Fruit fly (Drosophila melanogaster) whole organism, embryonic: ENCODE data around the gene Cog2.

Experiments
- Ada2b ChIP-seq: fragments of 200-800 bp; sonication (Bioruptor generic); IDR thresholded peaks from 2 replicates; pipeline ENCODE4 v1.3.6; 2022; ENCODE audit warnings: missing biosample characterization, missing genetic modification characterization
- Atf-2 ChIP-seq: fragments of 200-800 bp; sonication (Bioruptor generic); optimal IDR thresholded peaks from 2 replicates; lab custom pipeline; 2016; ENCODE audit warnings: missing biosample characterization, missing genetic modification characterization
- Atf6 ChIP-seq: fragments of 200-800 bp; sonication (Bioruptor generic); IDR thresholded peaks from 2 replicates; pipeline ENCODE4 v1.3.6; 2022; ENCODE audit warnings: missing biosample characterization, missing genetic modification characterization
- B-H2 ChIP-seq: fragments of 200-800 bp; sonication (Bioruptor generic); optimal IDR thresholded peaks from 2 replicates; lab custom pipeline; 2018; ENCODE audit warnings: missing biosample characterization, mild to moderate bottlenecking, missing genetic modification characterization
- CG10147 ChIP-seq: fragments of 200-800 bp; sonication (Bioruptor generic); optimal IDR thresholded peaks from 2 replicates; lab custom pipeline; 2019; ENCODE audit warnings: missing biosample characterization, mild to moderate bottlenecking, missing genetic modification characterization, moderate library complexity
- CG14050 ChIP-seq: fragments of 200-800 bp; sonication (Bioruptor generic); IDR thresholded peaks from 3 replicates; pipeline ENCODE4 v1.3.6; 2022; ENCODE audit warnings: missing biosample characterization, missing genetic modification characterization
- CG15601 ChIP-seq: fragments of 200-800 bp; sonication (Bioruptor generic); optimal IDR thresholded peaks from 3 replicates; lab custom pipeline; 2019; ENCODE audit warnings: missing biosample characterization, mild to moderate bottlenecking, missing genetic modification characterization, moderate library complexity
- CG17568 ChIP-seq: fragments of 200-800 bp; sonication (Bioruptor generic); optimal IDR thresholded peaks from 2 replicates; lab custom pipeline; 2018; ENCODE audit warnings: missing biosample characterization, mild to moderate bottlenecking, missing genetic modification characterization, moderate library complexity
- CG17802 ChIP-seq: fragments of 200-800 bp; sonication (Bioruptor generic); optimal IDR thresholded peaks from 2 replicates; lab custom pipeline; 2018; ENCODE audit warnings: missing biosample characterization, mild to moderate bottlenecking, missing genetic modification characterization, moderate library complexity
- CG1832 ChIP-seq: fragments of 200-800 bp; sonication (Bioruptor generic); optimal IDR thresholded peaks from 2 replicates; lab custom pipeline; 2017; ENCODE audit warnings: missing biosample characterization, mild to moderate bottlenecking, missing genetic modification characterization, inconsistent platforms
- CG2199 ChIP-seq: fragments of 200-800 bp; sonication (Bioruptor generic); IDR thresholded peaks from 3 replicates; pipeline ENCODE4 v1.3.6; 2022; ENCODE audit warnings: missing biosample characterization, missing genetic modification characterization
- CG2678 ChIP-seq: fragments of 200-800 bp; sonication (Bioruptor generic); optimal IDR thresholded peaks from 3 replicates; lab custom pipeline; 2019; ENCODE audit warnings: missing biosample characterization, mild to moderate bottlenecking, missing genetic modification characterization, moderate library complexity
- CG4360 ChIP-seq: fragments of 200-800 bp; sonication (Bioruptor generic); IDR thresholded peaks from 2 replicates; pipeline ENCODE4 v1.3.6; 2022; ENCODE audit warnings: missing biosample characterization, missing genetic modification characterization
- CG4730 ChIP-seq: fragments of 200-800 bp; sonication (Bioruptor generic); IDR thresholded peaks from 2 replicates; pipeline ENCODE4 v1.3.6; 2022; ENCODE audit warnings: missing biosample characterization, missing genetic modification characterization
- CG6765 ChIP-seq: fragments of 200-800 bp; sonication (Bioruptor generic); optimal IDR thresholded peaks from 3 replicates; lab custom pipeline; 2017; ENCODE audit warnings: missing biosample characterization, mild to moderate bottlenecking, missing genetic modification characterization
- CG8359 ChIP-seq: fragments of 200-800 bp; sonication (Bioruptor generic); optimal IDR thresholded peaks from 2 replicates; lab custom pipeline; 2017; ENCODE audit warnings: missing biosample characterization, mild to moderate bottlenecking, missing genetic modification characterization, borderline replicate concordance
- CG9797 ChIP-seq: fragments of 200-800 bp; sonication (Bioruptor generic); optimal IDR thresholded peaks from 3 replicates; lab custom pipeline; 2018; ENCODE audit warnings: missing biosample characterization, mild to moderate bottlenecking, missing genetic modification characterization
- Dbx ChIP-seq: fragments of 200-800 bp; sonication (Bioruptor generic); IDR thresholded peaks from 3 replicates; pipeline ENCODE4 v1.3.6; 2022; ENCODE audit warnings: missing biosample characterization, missing genetic modification characterization
- Dp ChIP-seq: fragments of 200-800 bp; sonication (Bioruptor generic); optimal IDR thresholded peaks from 2 replicates; lab custom pipeline; 2018; ENCODE audit warnings: missing biosample characterization, mild to moderate bottlenecking, missing genetic modification characterization, moderate library complexity
- Ets97D ChIP-seq: fragments of 200-800 bp; sonication (Bioruptor generic); optimal IDR thresholded peaks from 3 replicates; lab custom pipeline; 2016; ENCODE audit warnings: missing biosample characterization, missing genetic modification characterization
- Fer2 ChIP-seq: fragments of 200-800 bp; sonication (Bioruptor generic); optimal IDR thresholded peaks from 2 replicates; lab custom pipeline; 2018; ENCODE audit warnings: missing biosample characterization, mild to moderate bottlenecking, missing genetic modification characterization, moderate library complexity
- Gsc ChIP-seq: fragments of 200-800 bp; sonication (Bioruptor generic); IDR thresholded peaks from 2 replicates; pipeline ENCODE4 v1.3.6; 2022; ENCODE audit warnings: missing biosample characterization, missing genetic modification characterization
- Gug ChIP-seq: fragments of 200-800 bp; sonication (Bioruptor generic); IDR thresholded peaks from 4 replicates; pipeline ENCODE4 v1.3.6; 2022; ENCODE audit warnings: missing biosample characterization, missing genetic modification characterization
- H15 ChIP-seq: fragments of 200-800 bp; sonication (Bioruptor generic); IDR thresholded peaks from 3 replicates; pipeline ENCODE4 v1.3.6; 2022; ENCODE audit warnings: missing biosample characterization, missing genetic modification characterization
- Hr51 ChIP-seq, 2 experiments: fragments of 200-800 bp; sonication (Bioruptor generic); optimal IDR thresholded peaks; 2 replicates in 1 of 2; 3 replicates in 1 of 2; lab custom pipeline; 2016 to 2018; ENCODE audit warnings: missing biosample characterization in 2 of 2, missing genetic modification characterization in 2 of 2, mild to moderate bottlenecking in 1 of 2, moderate library complexity in 1 of 2
- Med ChIP-seq: fragments of 200-800 bp; sonication (Bioruptor generic); peaks from one replicate; lab custom pipeline; 2016; ENCODE audit warnings: missing biosample characterization, missing genetic modification characterization, mild to moderate bottlenecking, inconsistent platforms, moderate library complexity
- Sry-δ ChIP-seq: fragments of 200-800 bp; sonication (Bioruptor generic); optimal IDR thresholded peaks from 2 replicates; lab custom pipeline; 2016; ENCODE audit warnings: missing biosample characterization, missing genetic modification characterization
- Stat92E ChIP-seq, 3 experiments: fragments of >200 bp in 2 of 3; fragments of 200-800 bp in 1 of 3; sonication (Bioruptor generic) in 1 of 3; optimal IDR thresholded peaks; 2 replicates each; lab custom pipeline; 2017 to 2019; ENCODE audit warnings: missing biosample characterization in 3 of 3, missing genetic modification characterization in 3 of 3, mild to moderate bottlenecking in 1 of 3, moderate library complexity in 1 of 3
- Usf ChIP-seq: fragments of 200-800 bp; sonication (Bioruptor generic); optimal IDR thresholded peaks from 2 replicates; lab custom pipeline; 2017; ENCODE audit warnings: missing genotype, missing biosample characterization, missing genetic modification characterization
- Xrp1 ChIP-seq: fragments of 200-800 bp; sonication (Bioruptor generic); IDR thresholded peaks from 2 replicates; pipeline ENCODE4 v1.3.6; 2022; ENCODE audit warnings: missing biosample characterization, missing genetic modification characterization
- bsh ChIP-seq, 2 experiments: fragments of 200-800 bp; sonication (Bioruptor generic); optimal IDR thresholded peaks; 2 replicates each; lab custom pipeline; 2017 to 2018; ENCODE audit warnings: mild to moderate bottlenecking in 2 of 2, missing biosample characterization in 2 of 2, missing genetic modification characterization in 2 of 2, moderate library complexity in 1 of 2
- cato ChIP-seq: fragments of 200-800 bp; sonication (Bioruptor generic); optimal IDR thresholded peaks from 2 replicates; lab custom pipeline; 2016; ENCODE audit warnings: missing biosample characterization, missing genetic modification characterization, borderline replicate concordance
- chn ChIP-seq: fragments of 200-800 bp; sonication (Bioruptor generic); optimal IDR thresholded peaks from 2 replicates; lab custom pipeline; 2016; ENCODE audit warnings: missing biosample characterization, missing genetic modification characterization
- crol ChIP-seq: fragments of 200-800 bp; sonication (Bioruptor generic); IDR thresholded peaks from 2 replicates; pipeline ENCODE4 v1.3.6; 2022; ENCODE audit warnings: missing biosample characterization, missing genetic modification characterization
- disco-r ChIP-seq: fragments of 200-800 bp; sonication (Bioruptor generic); optimal IDR thresholded peaks from 2 replicates; lab custom pipeline; 2016; ENCODE audit warnings: missing biosample characterization, missing genetic modification characterization
- dmrt99B ChIP-seq: fragments of 200-800 bp; sonication (Bioruptor generic); optimal IDR thresholded peaks from 2 replicates; lab custom pipeline; 2018; ENCODE audit warnings: missing biosample characterization, mild to moderate bottlenecking, missing genetic modification characterization, moderate library complexity
- gce ChIP-seq: fragments of 200-800 bp; sonication (Bioruptor generic); IDR thresholded peaks from 3 replicates; pipeline ENCODE4 v1.3.6; 2022; ENCODE audit warnings: missing biosample characterization, missing genetic modification characterization
- gcm ChIP-seq: fragments of 200-800 bp; sonication (Bioruptor generic); optimal IDR thresholded peaks from 2 replicates; lab custom pipeline; 2019; ENCODE audit warnings: missing biosample characterization, mild to moderate bottlenecking, missing genetic modification characterization, moderate library complexity
- h ChIP-seq: fragments of >200 bp; optimal IDR thresholded peaks from 2 replicates; lab custom pipeline; 2017
- hth ChIP-seq: fragments of >200 bp; optimal IDR thresholded peaks from 2 replicates; lab custom pipeline; 2017; ENCODE audit warnings: inconsistent platforms
- lmd ChIP-seq: fragments of 200-800 bp; sonication (Bioruptor generic); IDR thresholded peaks from 2 replicates; pipeline ENCODE4 v1.3.6; 2022; ENCODE audit warnings: missing biosample characterization, missing genetic modification characterization
- lov ChIP-seq, 2 experiments: fragments of 200-800 bp in 1 of 2; fragments of >200 bp in 1 of 2; sonication (Bioruptor generic) in 1 of 2; IDR thresholded peaks in 1 of 2; optimal IDR thresholded peaks in 1 of 2; 2 replicates in 1 of 2; 3 replicates in 1 of 2; pipeline versions ENCODE4 v1.3.6 to Lab custom; 2017 to 2022; ENCODE audit warnings: missing biosample characterization in 1 of 2, missing genetic modification characterization in 1 of 2
- nerfin-1 ChIP-seq: fragments of 200-800 bp; sonication (Bioruptor generic); optimal IDR thresholded peaks from 3 replicates; lab custom pipeline; 2019; ENCODE audit warnings: missing biosample characterization, mild to moderate bottlenecking, missing genetic modification characterization, moderate library complexity
- ro ChIP-seq: fragments of 200-800 bp; sonication (Bioruptor generic); IDR thresholded peaks from 2 replicates; pipeline ENCODE4 v1.3.6; 2022; ENCODE audit warnings: missing biosample characterization, missing genetic modification characterization
- tll ChIP-seq, 2 experiments: fragments of 200-800 bp in 1 of 2; fragments of >200 bp in 1 of 2; sonication (Bioruptor generic) in 1 of 2; optimal IDR thresholded peaks; 2 replicates each; lab custom pipeline; 2017 to 2019; ENCODE audit warnings: missing biosample characterization in 2 of 2, missing genetic modification characterization in 2 of 2, mild to moderate bottlenecking in 1 of 2, moderate library complexity in 1 of 2
- toy ChIP-seq: fragments of 200-800 bp; sonication (Bioruptor generic); IDR thresholded peaks from 2 replicates; pipeline ENCODE4 v1.3.6; 2022; ENCODE audit warnings: missing biosample characterization, missing genetic modification characterization
- twi ChIP-seq: fragments of 200-800 bp; optimal IDR thresholded peaks from 2 replicates; lab custom pipeline; 2019; ENCODE audit warnings: missing biosample characterization, mild to moderate bottlenecking, missing genetic modification characterization, moderate library complexity
- tx ChIP-seq: fragments of 200-800 bp; sonication (Bioruptor generic); optimal IDR thresholded peaks from 2 replicates; lab custom pipeline; 2016; ENCODE audit warnings: missing biosample characterization, missing genetic modification characterization
- unpg ChIP-seq: fragments of 200-800 bp; sonication (Bioruptor generic); optimal IDR thresholded peaks from 3 replicates; lab custom pipeline; 2018; ENCODE audit warnings: missing biosample characterization, mild to moderate bottlenecking, missing genetic modification characterization, moderate library complexity
- usp ChIP-seq: fragments of >200 bp; optimal IDR thresholded peaks from 2 replicates; lab custom pipeline; 2017; ENCODE audit warnings: missing biosample characterization, missing genetic modification characterization

Cog2 gene

DNA sequence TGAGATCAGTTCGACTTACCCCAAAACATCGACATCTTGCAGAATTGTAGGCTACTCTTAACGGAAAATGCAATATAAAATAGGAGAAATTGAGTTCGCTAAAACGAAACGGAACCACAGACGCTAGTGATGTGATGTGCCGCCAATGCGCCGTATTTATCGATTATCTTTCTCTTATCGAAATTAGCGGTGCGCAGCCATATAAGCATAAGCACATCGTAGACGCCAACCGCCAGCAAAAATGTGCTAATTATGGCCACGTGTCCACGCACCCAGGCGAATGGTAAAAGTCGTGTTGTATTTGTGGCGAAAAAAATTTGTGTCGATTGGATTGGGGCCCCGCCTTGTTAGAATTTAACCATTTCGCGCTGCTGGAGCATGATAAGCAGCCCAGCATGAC is 28.5 kb downstream of the Cog2 start, which contains the start of the genes Fkbp39 and Cyfip (continued):
- no peak for TF ChIP-seq H15 (GFP tag; lab: Robert Waterston, UW)
- no peak for TF ChIP-seq CG4360 (GFP tag; lab: Robert Waterston, UW)
- peak; percentile 59 for TF ChIP-seq tx
- peak; percentile 100 for TF ChIP-seq Sry-δ
- TF ChIP-seq CG9797 (GFP tag; lab: Kevin White, UChicago): peak; percentile 87
- TF ChIP-seq CG8359 (GFP tag; lab: Kevin White, UChicago): no peak
- TF ChIP-seq CG15601 (tag; lab: Kevin White, UChicago): peak; percentile 53
- TF ChIP-seq CG2199: no peak
- TF ChIP-seq nerfin-1: no peak
- TF ChIP-seq Dbx (GFP tag; lab: Robert Waterston, UW): peak; percentile 80
- peak in 1 of 2 experiments; percentile 11 for TF ChIP-seq tll (GFP tag; optimal IDR thresholded peaks at IDR 0.05; lab: Kevin White, UChicago)
- no peak for TF ChIP-seq Fer2 (tag; lab: Kevin White, UChicago)
- peak; percentile 98 for TF ChIP-seq Med (GFP tag; lab: Kevin White, UChicago)
- peak in 1 of 3 experiments; percentile 61 for TF ChIP-seq Stat92E (GFP tag; optimal IDR thresholded peaks at IDR 0.05; lab: Kevin White, UChicago)
- no peak for TF ChIP-seq cato (GFP tag; lab: Kevin White, UChicago)
- TF ChIP-seq gcm (GFP tag; lab: Kevin White, UChicago): no peak
- TF ChIP-seq CG1832: no peak
- 0 out of 2 replicates have a peak, but pooled peaks have one; percentile 27 for TF ChIP-seq Xrp1 (GFP tag; lab: Robert Waterston, UW)
- TF ChIP-seq Gug: peak; percentile 38; the same call in 1 of the 4 replicates
- no peak; the same call in 1 of the 2 replicates for TF ChIP-seq lmd (GFP tag; lab: Robert Waterston, UW)
- peak; percentile 95 for TF ChIP-seq Ets97D
- TF ChIP-seq CG14050 (GFP tag; lab: Robert Waterston, UW): no peak
- TF ChIP-seq bsh (GFP tag; optimal IDR thresholded peaks at IDR 0.05; lab: Kevin White, UChicago): peak in 1 of 2 experiments; percentile 16
- TF ChIP-seq Dp (GFP tag; lab: Kevin White, UChicago): peak; percentile 71
- no peak for TF ChIP-seq twi
- no peak for TF ChIP-seq CG2678
- TF ChIP-seq h (lab: Kevin White, UChicago): no peak
- no peak for TF ChIP-seq usp (GFP tag; lab: Kevin White, UChicago)
- no peak for TF ChIP-seq Gsc (GFP tag; lab: Robert Waterston, UW)
- TF ChIP-seq CG17802 (tag; lab: Kevin White, UChicago): no peak
- TF ChIP-seq Hr51 (GFP tag; optimal IDR thresholded peaks at IDR 0.05; lab: Kevin White, UChicago): peak in 1 of 2 experiments; percentile 48
- no peak for TF ChIP-seq CG10147 (GFP tag; lab: Kevin White, UChicago)
- TF ChIP-seq Atf-2 (GFP tag; lab: Kevin White, UChicago): no peak
- no peak for TF ChIP-seq gce (GFP tag; lab: Robert Waterston, UW)
- no peak for TF ChIP-seq dmrt99B (tag; lab: Kevin White, UChicago)
- TF ChIP-seq CG6765 (GFP tag; lab: Kevin White, UChicago): no peak
- TF ChIP-seq Atf6 (GFP tag; lab: Robert Waterston, UW): peak; percentile 34; the same call in 1 of the 2 replicates
- no peak for TF ChIP-seq CG4730 (GFP tag; lab: Robert Waterston, UW)
- no peak for TF ChIP-seq toy (GFP tag; lab: Robert Waterston, UW)
- no peak for TF ChIP-seq unpg (GFP tag; lab: Kevin White, UChicago)
- TF ChIP-seq Ada2b (GFP tag; lab: Robert Waterston, UW): no peak
- TF ChIP-seq crol (GFP tag; lab: Robert Waterston, UW): 0 out of 2 replicates have a peak, but pooled peaks have one; percentile 5
- no peak for TF ChIP-seq Usf
- no peak for TF ChIP-seq ro (GFP tag; lab: Robert Waterston, UW)
- no peak for TF ChIP-seq lov (optimal IDR thresholded peaks at IDR 0.05; lab: Kevin White, UChicago)
- no peak for TF ChIP-seq lov (GFP tag; IDR thresholded peaks at IDR 0.05; lab: Robert Waterston, UW)
- no peak for TF ChIP-seq hth
- no peak for TF ChIP-seq disco-r
- peak; percentile 8 for TF ChIP-seq chn (GFP tag; lab: Kevin White, UChicago)
- peak; percentile 77 for TF ChIP-seq B-H2 (GFP tag; lab: Kevin White, UChicago)
- no peak for TF ChIP-seq CG17568 (GFP tag; lab: Kevin White, UChicago)
